Fruit fly (Drosophila melanogaster) whole organism, embryonic: Measurements from ENCODE around the gene Try29F.

Experiments used
- Ada2b ChIP-seq: fragments of 200-800 bp; sonication (Bioruptor generic); IDR thresholded peaks from 2 replicates; pipeline ENCODE4 v1.3.6; 2022; ENCODE audit warnings: missing biosample characterization, missing genetic modification characterization
- Atf-2 ChIP-seq: fragments of 200-800 bp; sonication (Bioruptor generic); optimal IDR thresholded peaks from 2 replicates; lab custom pipeline; 2016; ENCODE audit warnings: missing biosample characterization, missing genetic modification characterization
- CG10543 ChIP-seq: fragments of 200-800 bp; sonication (Bioruptor generic); optimal IDR thresholded peaks from 3 replicates; lab custom pipeline; 2017; ENCODE audit warnings: missing biosample characterization, mild to moderate bottlenecking, missing genetic modification characterization, moderate library complexity
- CG11504 ChIP-seq: fragments of 200-800 bp; sonication (Bioruptor generic); optimal IDR thresholded peaks from 3 replicates; lab custom pipeline; 2019; ENCODE audit warnings: missing biosample characterization, mild to moderate bottlenecking, missing genetic modification characterization, moderate library complexity
- CG12942 ChIP-seq: fragments of 200-800 bp; sonication (Bioruptor generic); optimal IDR thresholded peaks from 3 replicates; lab custom pipeline; 2016; ENCODE audit warnings: missing biosample characterization, missing genetic modification characterization
- CG16815 ChIP-seq: fragments of 200-800 bp; sonication (Bioruptor generic); optimal IDR thresholded peaks from 3 replicates; lab custom pipeline; 2017; ENCODE audit warnings: missing biosample characterization, mild to moderate bottlenecking, missing genetic modification characterization
- CG18599 ChIP-seq: fragments of 200-800 bp; sonication (Bioruptor generic); optimal IDR thresholded peaks from 3 replicates; lab custom pipeline; 2017; ENCODE audit warnings: missing biosample characterization, missing genetic modification characterization, mild to moderate bottlenecking, moderate library complexity, missing genetic modification reagents
- CG34376 ChIP-seq: fragments of 200-800 bp; sonication (Bioruptor generic); optimal IDR thresholded peaks from 2 replicates; lab custom pipeline; 2018; ENCODE audit warnings: missing biosample characterization, mild to moderate bottlenecking, missing genetic modification characterization
- CG42726 ChIP-seq: fragments of 200-800 bp; sonication (Bioruptor generic); IDR thresholded peaks from 2 replicates; pipeline ENCODE4 v1.3.6; 2022; ENCODE audit warnings: missing biosample characterization, missing genetic modification characterization; ENCODE audit not compliant: partially characterized antibody
- CG4820 ChIP-seq: fragments of 200-800 bp; sonication (Bioruptor generic); optimal IDR thresholded peaks from 3 replicates; lab custom pipeline; 2016; ENCODE audit warnings: missing biosample characterization, missing genetic modification characterization
- CG7928 ChIP-seq: fragments of 200-800 bp; sonication (Bioruptor generic); optimal IDR thresholded peaks from 2 replicates; lab custom pipeline; 2017; ENCODE audit warnings: missing biosample characterization, mild to moderate bottlenecking, missing genetic modification characterization
- CG8359 ChIP-seq: fragments of 200-800 bp; sonication (Bioruptor generic); optimal IDR thresholded peaks from 2 replicates; lab custom pipeline; 2017; ENCODE audit warnings: missing biosample characterization, mild to moderate bottlenecking, missing genetic modification characterization, borderline replicate concordance
- D19B ChIP-seq: fragments of 200-800 bp; sonication (Bioruptor generic); optimal IDR thresholded peaks from 2 replicates; lab custom pipeline; 2017; ENCODE audit warnings: missing biosample characterization, mild to moderate bottlenecking, missing genetic modification characterization
- Dek ChIP-seq: fragments of 200-800 bp; sonication (Bioruptor generic); optimal IDR thresholded peaks from 3 replicates; lab custom pipeline; 2019; ENCODE audit warnings: missing biosample characterization, mild to moderate bottlenecking, missing genetic modification characterization, moderate library complexity
- HLH4C ChIP-seq: fragments of 200-800 bp; sonication (Bioruptor generic); IDR thresholded peaks from 3 replicates; pipeline ENCODE4 v1.3.6; 2022; ENCODE audit warnings: missing biosample characterization, missing genetic modification characterization; ENCODE audit not compliant: partially characterized antibody
- HmgD ChIP-seq: fragments of 200-800 bp; sonication (Bioruptor generic); optimal IDR thresholded peaks from 3 replicates; lab custom pipeline; 2016; ENCODE audit warnings: missing biosample characterization, missing genetic modification characterization
- MESR4 ChIP-seq: fragments of 200-800 bp; sonication (Bioruptor generic); optimal IDR thresholded peaks from 2 replicates; lab custom pipeline; 2018; ENCODE audit warnings: missing biosample characterization, mild to moderate bottlenecking, missing genetic modification characterization, moderate library complexity
- NFAT ChIP-seq: fragments of 200-800 bp; sonication (Bioruptor generic); IDR thresholded peaks from 2 replicates; pipeline ENCODE4 v1.3.6; 2022; ENCODE audit warnings: missing biosample characterization, missing genetic modification characterization
- Nf-YB ChIP-seq: fragments of 200-800 bp; sonication (Bioruptor generic); optimal IDR thresholded peaks from 3 replicates; lab custom pipeline; 2019; ENCODE audit warnings: missing biosample characterization, mild to moderate bottlenecking, missing genetic modification characterization, moderate library complexity
- Pdp1 ChIP-seq, 2 experiments: fragments of 200-800 bp; sonication (Bioruptor generic); optimal IDR thresholded peaks; 3 replicates each; lab custom pipeline; 2016; ENCODE audit warnings: missing biosample characterization in 2 of 2, missing genetic modification characterization in 2 of 2, mild to moderate bottlenecking in 1 of 2, moderate library complexity in 1 of 2
- chinmo ChIP-seq: fragments of 200-800 bp; sonication (Bioruptor generic); IDR thresholded peaks from 4 replicates; pipeline ENCODE4 v1.3.6; 2022; ENCODE audit warnings: missing biosample characterization, missing genetic modification characterization; ENCODE audit not compliant: partially characterized antibody
- cwo ChIP-seq: fragments of 200-800 bp; sonication (Bioruptor generic); optimal IDR thresholded peaks from 3 replicates; lab custom pipeline; 2017; ENCODE audit warnings: missing biosample characterization, missing genetic modification characterization, mild to moderate bottlenecking, moderate library complexity, missing genetic modification reagents
- dan ChIP-seq: fragments of 200-800 bp; sonication (Bioruptor generic); IDR thresholded peaks from 2 replicates; pipeline ENCODE4 v1.3.6; 2022; ENCODE audit warnings: missing biosample characterization, missing genetic modification characterization
- exex ChIP-seq: fragments of 200-800 bp; sonication (Bioruptor generic); optimal IDR thresholded peaks from 4 replicates; lab custom pipeline; 2018; ENCODE audit warnings: missing biosample characterization, mild to moderate bottlenecking, missing genetic modification characterization, moderate library complexity
- gem ChIP-seq: fragments of 200-800 bp; sonication (Bioruptor generic); optimal IDR thresholded peaks from 2 replicates; lab custom pipeline; 2019; ENCODE audit warnings: missing biosample characterization, mild to moderate bottlenecking, missing genetic modification characterization, moderate library complexity
- grn ChIP-seq: fragments of 200-800 bp; sonication (Bioruptor generic); optimal IDR thresholded peaks from 3 replicates; lab custom pipeline; 2017; ENCODE audit warnings: missing biosample characterization, missing genetic modification characterization
- maf-S ChIP-seq: fragments of 200-800 bp; sonication (Bioruptor generic); optimal IDR thresholded peaks from 2 replicates; lab custom pipeline; 2016; ENCODE audit warnings: missing biosample characterization, missing genetic modification characterization
- run ChIP-seq: fragments of 200-800 bp; sonication (Bioruptor generic); optimal IDR thresholded peaks from 3 replicates; lab custom pipeline; 2018; ENCODE audit warnings: missing biosample characterization, mild to moderate bottlenecking, missing genetic modification characterization
- schlank ChIP-seq: fragments of 200-800 bp; sonication (Bioruptor generic); optimal IDR thresholded peaks from 2 replicates; lab custom pipeline; 2018; ENCODE audit warnings: missing biosample characterization, mild to moderate bottlenecking, missing genetic modification characterization
- sd ChIP-seq: fragments of 200-800 bp; sonication (Bioruptor generic); optimal IDR thresholded peaks from 3 replicates; lab custom pipeline; 2018; ENCODE audit warnings: missing biosample characterization, mild to moderate bottlenecking, missing genetic modification characterization, moderate library complexity
- sens ChIP-seq: fragments of 200-800 bp; sonication (Bioruptor generic); peaks from one replicate; lab custom pipeline; 2016; ENCODE audit warnings: missing biosample characterization, missing genetic modification characterization
- sug ChIP-seq: fragments of 200-800 bp; optimal IDR thresholded peaks from 2 replicates; lab custom pipeline; 2019; ENCODE audit warnings: missing biosample characterization, mild to moderate bottlenecking, missing genetic modification characterization, moderate library complexity
- trem ChIP-seq: fragments of 200-800 bp; optimal IDR thresholded peaks from 3 replicates; lab custom pipeline; 2019; ENCODE audit warnings: missing biosample characterization, mild to moderate bottlenecking, missing genetic modification characterization, moderate library complexity
- twi ChIP-seq: fragments of 200-800 bp; optimal IDR thresholded peaks from 2 replicates; lab custom pipeline; 2019; ENCODE audit warnings: missing biosample characterization, mild to moderate bottlenecking, missing genetic modification characterization, moderate library complexity
- zf30C ChIP-seq: fragments of 200-800 bp; sonication (Bioruptor generic); optimal IDR thresholded peaks from 3 replicates; lab custom pipeline; 2018; ENCODE audit warnings: missing biosample characterization, mild to moderate bottlenecking, missing genetic modification characterization

The Try29F gene

dm6 chr2L:8955597-8956335, 42.6 kb upstream of the Try29F start (continued):
- TF ChIP-seq maf-S (GFP tag; lab: Kevin White, UChicago) (no peak), CG10543 (GFP tag; lab: Kevin White, UChicago) (peak; percentile 1), gem (tag; lab: Kevin White, UChicago) (peak; percentile 38), CG7928 (GFP tag; lab: Kevin White, UChicago) (no peak), Dek (tag; lab: Kevin White, UChicago) (peak; percentile 31), schlank (tag; lab: Kevin White, UChicago) (peak; percentile 18), dan (GFP tag; lab: Robert Waterston, UW) (no peak)
- TF ChIP-seq, all 482 proteins: peak for 34

dm6 chr2L:8956336-8956726, 42.0 kb upstream of the Try29F start:
- TF ChIP-seq sug (peak; percentile 46), HLH4C (GFP tag; lab: Robert Waterston, UW) (no peak), CG18599 (peak; percentile 19), MESR4 (GFP tag; lab: Kevin White, UChicago) (no peak), exex (tag; lab: Kevin White, UChicago) (peak; percentile 95), CG8359 (GFP tag; lab: Kevin White, UChicago) (no peak), cwo (GFP tag; lab: Kevin White, UChicago) (peak; percentile 93), trem (tag; lab: Kevin White, UChicago) (no peak), CG42726 (GFP tag; lab: Robert Waterston, UW) (no peak), CG34376 (GFP tag; lab: Kevin White, UChicago) (peak; percentile 8), CG12942 (GFP tag; lab: Kevin White, UChicago) (no peak), sd (peak; percentile 10), grn (GFP tag; lab: Kevin White, UChicago) (peak; percentile 62), sens (GFP tag; lab: Kevin White, UChicago) (peak; percentile 47), Nf-YB (no peak), Pdp1 (GFP tag; optimal IDR thresholded peaks at IDR 0.05; lab: Kevin White, UChicago) (peak in 1 of 2 experiments; percentile 56), HmgD (GFP tag; lab: Kevin White, UChicago) (no peak)

dm6 chr2L:8957152-8957551, 41.2 kb upstream of the Try29F start:
- TF ChIP-seq CG11504 (tag; lab: Kevin White, UChicago) (peak; percentile 0), sens (GFP tag; lab: Kevin White, UChicago) (peak; percentile 72), run (tag; lab: Kevin White, UChicago) (no peak), Ada2b (peak; percentile 20; the same call in 1 of the 2 replicates), D19B (GFP tag; lab: Kevin White, UChicago) (no peak), chinmo (GFP tag; lab: Robert Waterston, UW) (0 out of 4 replicates have a peak, but pooled peaks have one; percentile 32), gem (tag; lab: Kevin White, UChicago) (peak; percentile 70), CG4820 (GFP tag; lab: Kevin White, UChicago) (no peak), twi (tag; lab: Kevin White, UChicago) (peak; percentile 3), Atf-2 (no peak), NFAT (no peak), CG16815 (GFP tag; lab: Kevin White, UChicago) (no peak), zf30C (GFP tag; lab: Kevin White, UChicago) (peak; percentile 52)
